Fruit fly (Drosophila melanogaster) whole organism, embryonic: ENCODE results near the gene mthl9.

Experiments
- B-H2 ChIP-seq: fragments of 200-800 bp; sonication (Bioruptor generic); optimal IDR thresholded peaks from 2 replicates; lab custom pipeline; 2018; ENCODE audit warnings: missing biosample characterization, mild to moderate bottlenecking, missing genetic modification characterization
- CG11085 ChIP-seq: fragments of 200-800 bp; sonication (Bioruptor generic); IDR thresholded peaks from 2 replicates; pipeline ENCODE4 v1.3.6; 2022; ENCODE audit warnings: missing biosample characterization, missing genetic modification characterization
- CG12236 ChIP-seq: fragments of 200-800 bp; sonication (Bioruptor generic); optimal IDR thresholded peaks from 2 replicates; lab custom pipeline; 2016; ENCODE audit warnings: missing biosample characterization, missing genetic modification characterization
- CG12391 ChIP-seq: fragments of 200-800 bp; sonication (Bioruptor generic); optimal IDR thresholded peaks from 3 replicates; lab custom pipeline; 2018; ENCODE audit warnings: missing biosample characterization, mild to moderate bottlenecking, missing genetic modification characterization, moderate library complexity
- CG14014 ChIP-seq: fragments of 200-800 bp; sonication (Bioruptor generic); IDR thresholded peaks from 2 replicates; pipeline ENCODE4 v1.3.6; 2022; ENCODE audit warnings: missing biosample characterization, missing genetic modification characterization
- CG14441 ChIP-seq: fragments of 200-800 bp; sonication (Bioruptor generic); IDR thresholded peaks from 2 replicates; pipeline ENCODE4 v1.3.6; 2022; ENCODE audit warnings: missing biosample characterization, missing genetic modification characterization
- CG14965 ChIP-seq: fragments of 200-800 bp; sonication (Bioruptor generic); optimal IDR thresholded peaks from 2 replicates; lab custom pipeline; 2016; ENCODE audit warnings: missing biosample characterization, missing genetic modification characterization, borderline replicate concordance
- CG15479 ChIP-seq: fragments of 200-800 bp; sonication (Bioruptor generic); optimal IDR thresholded peaks from 3 replicates; lab custom pipeline; 2019; ENCODE audit warnings: missing biosample characterization, mild to moderate bottlenecking, missing genetic modification characterization, moderate library complexity
- CG17568 ChIP-seq: fragments of 200-800 bp; sonication (Bioruptor generic); optimal IDR thresholded peaks from 2 replicates; lab custom pipeline; 2018; ENCODE audit warnings: missing biosample characterization, mild to moderate bottlenecking, missing genetic modification characterization, moderate library complexity
- CG18011 ChIP-seq: fragments of 200-800 bp; sonication (Bioruptor generic); optimal IDR thresholded peaks from 2 replicates; lab custom pipeline; 2017; ENCODE audit warnings: missing biosample characterization, missing genetic modification characterization, mild to moderate bottlenecking, moderate library complexity, missing genotype
- CG2129 ChIP-seq: fragments of 200-800 bp; sonication (Bioruptor generic); IDR thresholded peaks from 2 replicates; pipeline ENCODE4 v1.3.6; 2022; ENCODE audit warnings: missing biosample characterization, missing genetic modification characterization; ENCODE audit not compliant: partially characterized antibody
- CG2199 ChIP-seq: fragments of 200-800 bp; sonication (Bioruptor generic); IDR thresholded peaks from 3 replicates; pipeline ENCODE4 v1.3.6; 2022; ENCODE audit warnings: missing biosample characterization, missing genetic modification characterization
- CG3281 ChIP-seq: fragments of 200-800 bp; sonication (Bioruptor generic); optimal IDR thresholded peaks from 3 replicates; lab custom pipeline; 2017; ENCODE audit warnings: missing biosample characterization, mild to moderate bottlenecking, missing genetic modification characterization
- CG34376 ChIP-seq: fragments of 200-800 bp; sonication (Bioruptor generic); optimal IDR thresholded peaks from 2 replicates; lab custom pipeline; 2018; ENCODE audit warnings: missing biosample characterization, mild to moderate bottlenecking, missing genetic modification characterization
- CG42726 ChIP-seq: fragments of 200-800 bp; sonication (Bioruptor generic); IDR thresholded peaks from 2 replicates; pipeline ENCODE4 v1.3.6; 2022; ENCODE audit warnings: missing biosample characterization, missing genetic modification characterization; ENCODE audit not compliant: partially characterized antibody
- CG4617 ChIP-seq: fragments of 200-800 bp; sonication (Bioruptor generic); optimal IDR thresholded peaks from 3 replicates; lab custom pipeline; 2016; ENCODE audit warnings: missing biosample characterization, missing genetic modification characterization, borderline replicate concordance
- CG4854 ChIP-seq: fragments of 200-800 bp; sonication (Bioruptor generic); optimal IDR thresholded peaks from 2 replicates; lab custom pipeline; 2016; ENCODE audit warnings: missing biosample characterization, missing genetic modification characterization, inconsistent platforms
- CG6813 ChIP-seq: fragments of 200-800 bp; sonication (Bioruptor generic); optimal IDR thresholded peaks from 2 replicates; lab custom pipeline; 2017; ENCODE audit warnings: missing biosample characterization, missing genetic modification characterization, mild to moderate bottlenecking, moderate library complexity, missing genetic modification reagents
- CG7357 ChIP-seq: fragments of 200-800 bp; sonication (Bioruptor generic); IDR thresholded peaks from 3 replicates; pipeline ENCODE4 v1.3.6; 2022; ENCODE audit warnings: missing biosample characterization, missing genetic modification characterization
- CG8290 ChIP-seq, 3 experiments: fragments of 200-800 bp; sonication (Bioruptor generic); optimal IDR thresholded peaks; 2 replicates each; lab custom pipeline; 2016 to 2019; ENCODE audit warnings: missing biosample characterization in 3 of 3, missing genetic modification characterization in 3 of 3, mild to moderate bottlenecking in 2 of 3, moderate library complexity in 1 of 3
- CG8924 ChIP-seq: fragments of 200-800 bp; optimal IDR thresholded peaks from 3 replicates; lab custom pipeline; 2019; ENCODE audit warnings: missing biosample characterization, mild to moderate bottlenecking, missing genetic modification characterization, moderate library complexity
- CG9797 ChIP-seq: fragments of 200-800 bp; sonication (Bioruptor generic); optimal IDR thresholded peaks from 3 replicates; lab custom pipeline; 2018; ENCODE audit warnings: missing biosample characterization, mild to moderate bottlenecking, missing genetic modification characterization
- CoRest ChIP-seq: fragments of 200-800 bp; sonication (Bioruptor generic); optimal IDR thresholded peaks from 3 replicates; lab custom pipeline; 2018; ENCODE audit warnings: missing biosample characterization, mild to moderate bottlenecking, missing genetic modification characterization, moderate library complexity
- D19A ChIP-seq: fragments of 200-800 bp; optimal IDR thresholded peaks from 3 replicates; lab custom pipeline; 2019; ENCODE audit warnings: missing biosample characterization, mild to moderate bottlenecking, missing genetic modification characterization, moderate library complexity
- Dip2 ChIP-seq: fragments of 200-800 bp; sonication (Bioruptor generic); IDR thresholded peaks from 2 replicates; pipeline ENCODE4 v1.3.6; 2022; ENCODE audit warnings: missing biosample characterization, missing genetic modification characterization
- HLHmδ ChIP-seq: fragments of 200-800 bp; sonication (Bioruptor generic); optimal IDR thresholded peaks from 2 replicates; lab custom pipeline; 2018; ENCODE audit warnings: missing biosample characterization, mild to moderate bottlenecking, missing genetic modification characterization, moderate library complexity
- NC2α ChIP-seq: fragments of 200-800 bp; sonication (Bioruptor generic); optimal IDR thresholded peaks from 2 replicates; lab custom pipeline; 2016; ENCODE audit warnings: missing biosample characterization, missing genetic modification characterization
- Sry-δ ChIP-seq: fragments of 200-800 bp; sonication (Bioruptor generic); optimal IDR thresholded peaks from 2 replicates; lab custom pipeline; 2016; ENCODE audit warnings: missing biosample characterization, missing genetic modification characterization
- Usf ChIP-seq: fragments of 200-800 bp; sonication (Bioruptor generic); optimal IDR thresholded peaks from 2 replicates; lab custom pipeline; 2017; ENCODE audit warnings: missing genotype, missing biosample characterization, missing genetic modification characterization
- abd-A ChIP-seq: fragments of 200-800 bp; sonication (Bioruptor generic); optimal IDR thresholded peaks from 3 replicates; lab custom pipeline; 2019; ENCODE audit warnings: missing biosample characterization, mild to moderate bottlenecking, missing genetic modification characterization, moderate library complexity
- bbx ChIP-seq: fragments of 200-800 bp; sonication (Bioruptor generic); IDR thresholded peaks from 2 replicates; pipeline ENCODE4 v1.3.6; 2022; ENCODE audit warnings: missing biosample characterization, missing genetic modification characterization; ENCODE audit not compliant: partially characterized antibody
- bsh ChIP-seq, 2 experiments: fragments of 200-800 bp; sonication (Bioruptor generic); optimal IDR thresholded peaks; 2 replicates each; lab custom pipeline; 2017 to 2018; ENCODE audit warnings: mild to moderate bottlenecking in 2 of 2, missing biosample characterization in 2 of 2, missing genetic modification characterization in 2 of 2, moderate library complexity in 1 of 2
- ewg ChIP-seq: fragments of 200-800 bp; sonication (Bioruptor generic); optimal IDR thresholded peaks from 3 replicates; lab custom pipeline; 2017; ENCODE audit warnings: mild to moderate bottlenecking, missing biosample characterization, missing genetic modification reagents, missing genetic modification characterization
- fd3F ChIP-seq: fragments of 200-800 bp; sonication (Bioruptor generic); optimal IDR thresholded peaks from 2 replicates; lab custom pipeline; 2018; ENCODE audit warnings: missing biosample characterization, mild to moderate bottlenecking, missing genetic modification characterization, moderate library complexity
- fru ChIP-seq: fragments of >200 bp; optimal IDR thresholded peaks from 2 replicates; lab custom pipeline; 2017
- gcm ChIP-seq: fragments of 200-800 bp; sonication (Bioruptor generic); optimal IDR thresholded peaks from 2 replicates; lab custom pipeline; 2019; ENCODE audit warnings: missing biosample characterization, mild to moderate bottlenecking, missing genetic modification characterization, moderate library complexity
- gfzf ChIP-seq: fragments of 200-800 bp; sonication (Bioruptor generic); optimal IDR thresholded peaks from 2 replicates; lab custom pipeline; 2016; ENCODE audit warnings: missing biosample characterization, mild to moderate bottlenecking, missing genetic modification characterization, moderate library complexity
- gro ChIP-seq: fragments of 200-800 bp; sonication (Bioruptor generic); optimal IDR thresholded peaks from 2 replicates; lab custom pipeline; 2016; ENCODE audit warnings: missing biosample characterization, missing genetic modification characterization
- jing ChIP-seq: fragments of 200-800 bp; sonication (Bioruptor generic); optimal IDR thresholded peaks from 2 replicates; lab custom pipeline; 2018; ENCODE audit warnings: missing biosample characterization, mild to moderate bottlenecking, missing genetic modification characterization
- lov ChIP-seq, 2 experiments: fragments of 200-800 bp in 1 of 2; fragments of >200 bp in 1 of 2; sonication (Bioruptor generic) in 1 of 2; IDR thresholded peaks in 1 of 2; optimal IDR thresholded peaks in 1 of 2; 2 replicates in 1 of 2; 3 replicates in 1 of 2; pipeline versions ENCODE4 v1.3.6 to Lab custom; 2017 to 2022; ENCODE audit warnings: missing biosample characterization in 1 of 2, missing genetic modification characterization in 1 of 2
- mld ChIP-seq: fragments of 200-800 bp; sonication (Bioruptor generic); IDR thresholded peaks from 3 replicates; pipeline ENCODE4 v1.3.6; 2022; ENCODE audit warnings: missing biosample characterization, missing genetic modification characterization; ENCODE audit not compliant: partially characterized antibody
- nau ChIP-seq: fragments of 200-800 bp; sonication (Bioruptor generic); optimal IDR thresholded peaks from 3 replicates; lab custom pipeline; 2017; ENCODE audit warnings: missing biosample characterization, mild to moderate bottlenecking, missing genetic modification characterization, missing genetic modification reagents
- odd ChIP-seq: fragments of 200-800 bp; sonication (Bioruptor generic); optimal IDR thresholded peaks from 2 replicates; lab custom pipeline; 2017; ENCODE audit warnings: missing biosample characterization, mild to moderate bottlenecking, missing genetic modification characterization
- ro ChIP-seq: fragments of 200-800 bp; sonication (Bioruptor generic); IDR thresholded peaks from 2 replicates; pipeline ENCODE4 v1.3.6; 2022; ENCODE audit warnings: missing biosample characterization, missing genetic modification characterization
- sens-2 ChIP-seq: fragments of 200-800 bp; sonication (Bioruptor generic); IDR thresholded peaks from 2 replicates; pipeline ENCODE4 v1.3.6; 2022; ENCODE audit warnings: missing biosample characterization, missing genetic modification characterization
- tio ChIP-seq: fragments of 200-800 bp; sonication (Bioruptor generic); optimal IDR thresholded peaks from 2 replicates; lab custom pipeline; 2017; ENCODE audit warnings: missing biosample characterization, missing genetic modification characterization, inconsistent platforms
- vnd ChIP-seq: fragments of 200-800 bp; sonication (Bioruptor generic); IDR thresholded peaks from 3 replicates; pipeline ENCODE4 v1.3.6; 2022; ENCODE audit warnings: missing biosample characterization, missing genetic modification characterization; ENCODE audit not compliant: partially characterized antibody

The mthl9 gene

DNA sequence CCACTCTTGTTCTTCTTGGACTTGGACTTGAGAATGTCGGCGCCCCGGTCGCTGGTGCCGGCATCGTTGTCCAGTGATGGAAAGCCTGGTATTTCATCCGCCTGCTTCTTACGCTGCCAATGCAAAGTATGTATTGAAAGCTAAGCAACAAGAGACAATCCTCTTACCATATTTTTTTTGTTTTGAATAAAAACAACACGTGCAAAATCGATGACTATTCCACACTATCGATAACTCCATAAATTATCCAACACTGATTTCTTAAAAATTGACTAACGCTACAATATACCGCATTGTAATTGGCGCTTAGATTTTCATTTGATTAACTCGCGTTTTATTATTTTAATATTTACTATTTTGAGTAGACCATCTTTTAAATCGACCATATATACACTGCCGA is 7.6 kb downstream of the mthl9 start, which contains the start of gene CG32344 (continued):
- peak; percentile 44 for TF ChIP-seq CG4617 (GFP tag; lab: Kevin White, UChicago)
- peak; percentile 58; the same call in 1 of the 2 replicates for TF ChIP-seq bbx
- TF ChIP-seq CG12391 (tag; lab: Kevin White, UChicago): peak; percentile 5
- TF ChIP-seq CG3281 (GFP tag; lab: Kevin White, UChicago): no peak
- peak; percentile 47 for TF ChIP-seq CG2129 (GFP tag; lab: Robert Waterston, UW)
- peak; percentile 63 for TF ChIP-seq Sry-δ (GFP tag; lab: Kevin White, UChicago)
- no peak for TF ChIP-seq sens-2 (GFP tag; lab: Robert Waterston, UW)
- TF ChIP-seq vnd (GFP tag; lab: Robert Waterston, UW): peak; percentile 34; the same call in 1 of the 3 replicates
- TF ChIP-seq CG9797 (GFP tag; lab: Kevin White, UChicago): peak; percentile 41
- TF ChIP-seq gro (GFP tag; lab: Kevin White, UChicago): peak; percentile 12
- TF ChIP-seq gfzf: peak; percentile 83

DNA sequence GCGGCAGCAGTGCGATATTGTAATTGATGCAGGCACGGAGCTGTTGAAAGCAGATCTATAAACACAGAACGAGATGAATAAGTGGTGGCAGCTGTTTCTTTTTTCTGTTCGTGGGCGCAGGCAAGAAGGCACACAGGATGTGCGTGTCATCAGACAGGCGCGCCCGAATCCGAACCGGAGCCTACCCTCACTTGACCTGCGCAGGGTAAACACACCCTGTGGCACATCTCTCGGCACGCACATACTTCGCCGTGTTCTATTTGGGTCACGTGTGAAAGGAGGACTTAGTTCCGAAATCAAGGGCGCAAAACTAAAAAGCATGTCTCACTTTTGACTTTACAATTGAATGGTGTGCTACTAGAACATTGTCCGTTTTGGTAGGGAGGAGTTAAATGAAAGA is 10.6 kb downstream of the mthl9 start:
- TF ChIP-seq nau (GFP tag; lab: Kevin White, UChicago) (no peak), ewg (GFP tag; lab: Kevin White, UChicago) (peak; percentile 46), CG15479 (GFP tag; lab: Kevin White, UChicago) (no peak), mld (no peak), bsh (GFP tag; optimal IDR thresholded peaks at IDR 0.05; lab: Kevin White, UChicago) (no peak), CG4854 (no peak), tio (no peak), jing (GFP tag; lab: Kevin White, UChicago) (no peak), CG17568 (no peak), CG8924 (no peak), CG14965 (GFP tag; lab: Kevin White, UChicago) (no peak), CG12236 (no peak), CG7357 (no peak), CG9797 (GFP tag; lab: Kevin White, UChicago) (no peak), fru (lab: Kevin White, UChicago) (no peak), Dip2 (GFP tag; lab: Robert Waterston, UW) (no peak), CG34376 (GFP tag; lab: Kevin White, UChicago) (no peak), CG11085 (no peak), ro (GFP tag; lab: Robert Waterston, UW) (no peak), CG14014 (GFP tag; lab: Robert Waterston, UW) (no peak), CG6813 (GFP tag; lab: Kevin White, UChicago) (no peak), B-H2 (GFP tag; lab: Kevin White, UChicago) (no peak), abd-A (tag; lab: Kevin White, UChicago) (no peak), lov (optimal IDR thresholded peaks at IDR 0.05; lab: Kevin White, UChicago) (no peak), lov (GFP tag; IDR thresholded peaks at IDR 0.05; lab: Robert Waterston, UW) (no peak), Usf (GFP tag; lab: Kevin White, UChicago) (no peak), gcm (GFP tag; lab: Kevin White, UChicago) (peak; percentile 13), CG2199 (GFP tag; lab: Robert Waterston, UW) (0 out of 3 replicates have a peak, but pooled peaks have one; percentile 30), HLHmδ (GFP tag; lab: Kevin White, UChicago) (peak; percentile 66), fd3F (GFP tag; lab: Kevin White, UChicago) (no peak), CG8290 (GFP tag; optimal IDR thresholded peaks at IDR 0.05; lab: Kevin White, UChicago) (no peak), CG8290 (tag; optimal IDR thresholded peaks at IDR 0.05; lab: Kevin White, UChicago) (no peak), D19A (no peak), odd (GFP tag; lab: Kevin White, UChicago) (no peak), CoRest (tag; lab: Kevin White, UChicago) (no peak), CG14441 (GFP tag; lab: Robert Waterston, UW) (no peak), CG18011 (no peak), NC2α (GFP tag; lab: Kevin White, UChicago) (no peak), CG42726 (no peak)
